Fruit fly (Drosophila melanogaster) whole organism, pupa: ENCODE results near the gene stv.

Source experiments
- CG10348 ChIP-seq: fragments of 200-800 bp; sonication (Bioruptor generic); IDR thresholded peaks from 2 replicates; pipeline ENCODE4 v1.3.6; 2022; ENCODE audit warnings: missing biosample characterization, missing genetic modification characterization
- CG12605 ChIP-seq: fragments of 200-800 bp; sonication (Bioruptor generic); IDR thresholded peaks from 2 replicates; pipeline ENCODE4 v1.3.6; 2022; ENCODE audit warnings: missing biosample characterization, missing genetic modification characterization
- CG13204 ChIP-seq: fragments of 200-800 bp; sonication (Bioruptor generic); optimal IDR thresholded peaks from 2 replicates; lab custom pipeline; 2018; ENCODE audit warnings: missing biosample characterization, mild to moderate bottlenecking, missing genetic modification characterization, moderate library complexity
- CG14655 ChIP-seq: fragments of 200-800 bp; sonication (Bioruptor generic); optimal IDR thresholded peaks from 3 replicates; lab custom pipeline; 2017; ENCODE audit warnings: mild to moderate bottlenecking, missing biosample characterization, missing genetic modification reagents, missing genetic modification characterization
- CG15710 ChIP-seq: fragments of 200-800 bp; sonication (Bioruptor generic); optimal IDR thresholded peaks from 2 replicates; lab custom pipeline; 2018; ENCODE audit warnings: missing biosample characterization, mild to moderate bottlenecking, missing genetic modification characterization, moderate library complexity
- CG17806 ChIP-seq: fragments of 200-800 bp; sonication (Bioruptor generic); optimal IDR thresholded peaks from 2 replicates; lab custom pipeline; 2018; ENCODE audit warnings: missing biosample characterization, mild to moderate bottlenecking, missing genetic modification characterization, moderate library complexity
- CG32121 ChIP-seq: fragments of 200-800 bp; sonication (Bioruptor generic); IDR thresholded peaks from 2 replicates; pipeline ENCODE4 v1.3.6; 2022; ENCODE audit warnings: missing biosample characterization, missing genetic modification characterization
- CG34367 ChIP-seq: fragments of 200-800 bp; sonication (Bioruptor generic); optimal IDR thresholded peaks from 2 replicates; lab custom pipeline; 2018; ENCODE audit warnings: missing biosample characterization, mild to moderate bottlenecking, missing genetic modification characterization
- CG4496 ChIP-seq: fragments of 200-800 bp; sonication (Bioruptor generic); IDR thresholded peaks from 3 replicates; pipeline ENCODE4 v1.3.6; 2022; ENCODE audit warnings: missing biosample characterization, missing genetic modification characterization
- CG8159 ChIP-seq: fragments of 200-800 bp; sonication (Bioruptor generic); optimal IDR thresholded peaks from 3 replicates; lab custom pipeline; 2018; ENCODE audit warnings: missing biosample characterization, mild to moderate bottlenecking, missing genetic modification characterization, moderate library complexity
- CG8301 ChIP-seq: fragments of 200-800 bp; sonication (Bioruptor generic); optimal IDR thresholded peaks from 2 replicates; lab custom pipeline; 2018; ENCODE audit warnings: missing biosample characterization, mild to moderate bottlenecking, missing genetic modification characterization
- CG9948 ChIP-seq: fragments of 200-800 bp; sonication (Bioruptor generic); optimal IDR thresholded peaks from 2 replicates; lab custom pipeline; 2018; ENCODE audit warnings: missing biosample characterization, mild to moderate bottlenecking, missing genetic modification characterization, moderate library complexity
- D1 ChIP-seq: fragments of 200-800 bp; sonication (Bioruptor generic); optimal IDR thresholded peaks from 2 replicates; lab custom pipeline; 2018; ENCODE audit warnings: missing biosample characterization, mild to moderate bottlenecking, missing genetic modification characterization, moderate library complexity
- EcR ChIP-seq: fragments of 200-800 bp; sonication (Bioruptor generic); optimal IDR thresholded peaks from 3 replicates; lab custom pipeline; 2019; ENCODE audit warnings: missing biosample characterization, missing genetic modification characterization, mild to moderate bottlenecking, moderate library complexity, missing genetic modification reagents
- Ets98B ChIP-seq: fragments of 200-800 bp; sonication (Bioruptor generic); IDR thresholded peaks from 2 replicates; pipeline ENCODE4 v1.3.6; 2022; ENCODE audit warnings: missing biosample characterization, missing genetic modification characterization
- Pif1A ChIP-seq: fragments of 200-800 bp; sonication (Bioruptor generic); optimal IDR thresholded peaks from 3 replicates; lab custom pipeline; 2016; ENCODE audit warnings: missing biosample characterization, missing genetic modification characterization
- Pif1B ChIP-seq: fragments of 200-800 bp; sonication (Bioruptor generic); optimal IDR thresholded peaks from 3 replicates; lab custom pipeline; 2016; ENCODE audit warnings: missing biosample characterization, missing genetic modification characterization
- Snoo ChIP-seq: fragments of 200-800 bp; sonication (Bioruptor generic); optimal IDR thresholded peaks from 3 replicates; lab custom pipeline; 2017; ENCODE audit warnings: missing biosample characterization, mild to moderate bottlenecking, missing genetic modification characterization, inconsistent platforms
- fd96Ca ChIP-seq: fragments of 200-800 bp; sonication (Bioruptor generic); IDR thresholded peaks from 3 replicates; pipeline ENCODE4 v1.3.6; 2022; ENCODE audit warnings: missing biosample characterization, missing genetic modification characterization
- gl ChIP-seq: fragments of 200-800 bp; sonication (Bioruptor generic); optimal IDR thresholded peaks from 2 replicates; lab custom pipeline; 2018; ENCODE audit warnings: missing biosample characterization, mild to moderate bottlenecking, missing genetic modification characterization
- rn ChIP-seq: fragments of 200-800 bp; sonication (Bioruptor generic); IDR thresholded peaks from 2 replicates; pipeline ENCODE4 v1.3.6; 2022; ENCODE audit warnings: missing biosample characterization, missing genetic modification characterization

stv gene

DNA sequence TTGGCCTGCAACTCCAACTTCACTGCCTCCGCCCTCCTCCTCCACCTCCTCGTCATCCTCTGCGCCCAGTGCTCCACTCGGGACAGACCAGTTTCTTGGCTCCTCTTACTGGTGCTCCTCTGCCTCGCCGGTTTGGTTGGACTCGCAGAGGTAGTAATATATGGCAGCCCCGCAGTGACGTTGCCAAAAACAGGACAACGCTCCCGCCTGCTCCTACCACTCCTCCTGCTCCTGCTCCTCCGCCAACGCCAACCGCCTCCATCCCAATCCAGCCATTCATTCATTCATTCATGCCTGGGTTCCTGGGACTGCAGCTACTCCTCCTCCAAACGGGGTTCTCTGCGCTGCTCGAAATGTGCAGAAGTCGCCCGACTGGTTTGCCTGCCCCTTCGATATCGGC, 22.2 kb downstream of the stv start:
- TF ChIP-seq EcR (GFP tag; lab: Kevin White, UChicago) (peak; percentile 96), D1 (tag; lab: Kevin White, UChicago) (no peak), CG8159 (no peak), CG12605 (GFP tag; lab: Robert Waterston, UW) (no peak)

DNA sequence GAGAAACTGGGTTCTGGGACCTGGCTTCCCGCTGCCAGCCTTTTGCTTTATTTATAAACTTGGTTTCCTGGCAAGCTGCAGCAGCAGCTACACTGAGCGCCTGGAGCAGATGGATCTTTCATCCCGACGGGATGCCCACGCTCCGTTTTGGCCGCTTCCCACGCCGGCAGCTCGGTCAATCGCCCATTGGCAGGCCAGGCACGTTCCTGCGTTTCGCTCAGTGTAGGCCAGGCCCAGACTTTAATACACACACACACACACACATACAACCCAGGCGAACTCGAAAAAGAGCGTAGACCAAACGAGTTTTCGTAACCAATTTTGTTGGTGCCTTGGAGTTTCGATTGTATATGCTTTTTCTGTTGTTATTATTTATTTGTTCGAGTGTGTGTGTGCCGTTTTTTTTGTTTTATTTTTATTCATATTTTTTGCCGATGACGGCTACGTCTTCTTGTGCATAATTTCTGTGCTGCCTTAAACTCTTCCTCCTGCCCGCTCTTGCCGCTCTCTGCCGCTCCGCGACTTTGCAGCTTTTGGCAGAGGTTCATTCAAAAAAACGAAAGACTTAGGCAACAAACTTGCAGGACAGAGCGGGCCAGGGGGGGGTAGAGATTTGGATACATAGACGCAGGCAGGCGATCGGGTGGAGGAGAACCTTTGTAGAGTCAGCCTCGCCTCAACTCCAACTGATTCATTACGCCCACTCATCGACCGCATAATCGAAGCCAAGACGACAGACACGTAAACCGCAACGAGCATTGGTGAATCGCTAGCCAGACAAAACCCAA, 22.8 kb downstream of the stv start:
- TF ChIP-seq CG14655 (GFP tag; lab: Kevin White, UChicago) (no peak), CG34367 (peak; percentile 73), rn (GFP tag; lab: Robert Waterston, UW) (peak; percentile 57), CG17806 (tag; lab: Kevin White, UChicago) (peak; percentile 79), CG9948 (tag; lab: Kevin White, UChicago) (peak; percentile 77), CG8159 (peak; percentile 83), CG32121 (GFP tag; lab: Robert Waterston, UW) (peak; percentile 52; the same call in 1 of the 2 replicates), gl (peak; percentile 74), fd96Ca (GFP tag; lab: Robert Waterston, UW) (peak; percentile 80), CG12605 (GFP tag; lab: Robert Waterston, UW) (peak; percentile 54; the same call in 1 of the 2 replicates), Pif1B (GFP tag; lab: Kevin White, UChicago) (no peak), CG15710 (tag; lab: Kevin White, UChicago) (peak; percentile 82), Pif1A (no peak), Snoo (peak; percentile 84), Ets98B (GFP tag; lab: Robert Waterston, UW) (peak; percentile 85), EcR (GFP tag; lab: Kevin White, UChicago) (peak; percentile 86), CG8301 (peak; percentile 71), D1 (tag; lab: Kevin White, UChicago) (no peak), CG10348 (no peak), CG4496 (GFP tag; lab: Robert Waterston, UW) (peak; percentile 88), CG13204 (GFP tag; lab: Kevin White, UChicago) (peak; percentile 86)

DNA sequence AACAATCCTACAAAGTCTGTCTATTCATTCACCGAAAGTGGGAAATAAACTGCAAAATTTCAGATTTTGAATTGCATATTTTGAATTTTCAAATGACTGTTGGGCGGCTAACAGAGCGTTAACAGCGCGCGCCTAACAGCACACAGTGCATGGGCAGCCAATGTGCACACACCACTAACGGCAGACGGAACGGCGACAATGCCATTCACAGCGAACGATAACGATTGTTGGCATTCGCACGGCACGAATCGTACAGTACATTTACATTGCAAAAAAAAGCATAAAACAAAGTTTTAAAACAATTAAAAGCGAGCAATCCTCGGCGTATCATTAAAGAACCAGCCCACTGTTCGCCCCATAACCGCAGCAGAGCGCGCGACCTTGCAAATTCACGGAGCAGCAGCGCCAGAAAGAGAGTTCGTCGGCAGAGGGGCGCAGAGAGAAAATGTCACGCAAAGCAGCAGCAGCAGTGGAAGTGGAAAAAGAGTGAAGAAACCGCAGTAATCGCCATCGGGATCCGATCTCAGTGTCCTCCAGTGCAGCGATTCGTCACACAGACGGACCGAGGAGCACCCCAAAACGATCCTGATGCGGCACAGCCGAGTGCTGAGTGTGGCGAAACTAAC, 25.3 kb downstream of the stv start, which contains the start of gene Spt20:
Spt20 (plus strand) TSS at position 224 of the 626 bp plus-strand sequence.
- no peak for TF ChIP-seq EcR (GFP tag; lab: Kevin White, UChicago)
- TF ChIP-seq CG4496 (GFP tag; lab: Robert Waterston, UW) = no peak
- no peak for TF ChIP-seq CG32121 (GFP tag; lab: Robert Waterston, UW)
- no peak for TF ChIP-seq Pif1B (GFP tag; lab: Kevin White, UChicago)
- TF ChIP-seq fd96Ca (GFP tag; lab: Robert Waterston, UW) = no peak
- TF ChIP-seq CG8301 = no peak

DNA sequence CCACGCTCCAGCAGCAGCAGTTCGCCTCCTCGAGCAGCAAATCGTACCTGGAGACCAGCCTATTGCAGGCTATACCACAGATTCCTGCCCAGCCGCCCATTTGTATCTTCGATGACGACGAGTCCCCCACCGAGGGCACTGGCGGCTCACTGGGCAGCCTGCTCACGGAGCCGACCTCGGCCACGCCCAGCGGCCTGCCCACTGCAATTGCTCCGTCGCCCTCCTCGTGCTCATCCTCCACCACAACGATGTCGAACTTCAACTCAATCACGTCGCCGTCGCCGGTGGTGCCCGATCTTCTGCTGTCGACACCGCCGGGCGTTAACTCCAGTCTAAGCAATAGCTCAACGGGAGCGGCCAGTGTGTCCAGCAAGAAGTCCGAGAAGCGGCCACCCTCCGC, 26.3 kb downstream of the stv start:
- no peak for TF ChIP-seq Ets98B (GFP tag; lab: Robert Waterston, UW)
- no peak for TF ChIP-seq CG14655 (GFP tag; lab: Kevin White, UChicago)
- TF ChIP-seq EcR (GFP tag; lab: Kevin White, UChicago) = no peak
- TF ChIP-seq CG10348 = no peak
- no peak for TF ChIP-seq fd96Ca (GFP tag; lab: Robert Waterston, UW)
- TF ChIP-seq CG32121 (GFP tag; lab: Robert Waterston, UW) = no peak
- no peak for TF ChIP-seq CG9948 (tag; lab: Kevin White, UChicago)
- no peak for TF ChIP-seq CG4496 (GFP tag; lab: Robert Waterston, UW)
- TF ChIP-seq Snoo = no peak
- TF ChIP-seq CG15710 (tag; lab: Kevin White, UChicago) = no peak
- TF ChIP-seq CG34367 = no peak
- no peak for TF ChIP-seq rn (GFP tag; lab: Robert Waterston, UW)
- TF ChIP-seq gl = no peak
- TF ChIP-seq CG8301 = no peak
- TF ChIP-seq D1 (tag; lab: Kevin White, UChicago) = no peak
- TF ChIP-seq Pif1B (GFP tag; lab: Kevin White, UChicago) = no peak
- TF ChIP-seq CG13204 (GFP tag; lab: Kevin White, UChicago) = no peak

DNA sequence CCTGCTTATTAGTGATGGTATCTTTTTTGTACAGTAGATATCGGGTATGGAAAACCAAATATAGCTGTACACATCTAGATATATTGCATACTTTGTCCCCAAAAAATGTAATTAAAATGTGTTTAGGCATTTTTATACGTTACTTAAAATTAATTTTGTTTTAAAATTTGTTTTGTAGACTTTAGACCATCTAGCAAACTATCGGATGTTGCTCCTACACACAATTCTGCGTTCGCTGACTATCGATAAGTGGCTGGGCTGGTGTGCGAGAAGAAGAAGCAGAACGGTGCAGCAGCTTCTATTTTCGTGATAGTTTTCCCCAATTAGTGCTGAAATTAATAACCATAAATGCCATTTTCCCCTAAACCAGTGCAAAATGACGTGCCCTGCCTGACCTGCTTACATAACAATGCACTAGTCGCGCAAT, 35.8 kb downstream of the stv start, which contains the start of the genes Vps36 and Liprin-beta:
Vps36 (minus strand) TSS at position 1 of the 427 bp plus-strand sequence.
Liprin-beta (plus strand) TSS at position 143 of the 427 bp plus-strand sequence.
- TF ChIP-seq CG32121 (GFP tag; lab: Robert Waterston, UW) = peak; percentile 80
- TF ChIP-seq Ets98B (GFP tag; lab: Robert Waterston, UW) = peak; percentile 67
- TF ChIP-seq CG9948 (tag; lab: Kevin White, UChicago) = peak; percentile 69
- TF ChIP-seq Pif1B (GFP tag; lab: Kevin White, UChicago) = no peak
- TF ChIP-seq CG4496 (GFP tag; lab: Robert Waterston, UW) = peak; percentile 85
- TF ChIP-seq CG17806 (tag; lab: Kevin White, UChicago) = peak; percentile 75
- no peak for TF ChIP-seq CG12605 (GFP tag; lab: Robert Waterston, UW)
- TF ChIP-seq rn (GFP tag; lab: Robert Waterston, UW) = peak; percentile 62
- no peak for TF ChIP-seq EcR (GFP tag; lab: Kevin White, UChicago)
- peak; percentile 80 for TF ChIP-seq CG15710 (tag; lab: Kevin White, UChicago)
- no peak for TF ChIP-seq gl
- TF ChIP-seq CG34367 = no peak
- no peak for TF ChIP-seq CG8301
- TF ChIP-seq D1 (tag; lab: Kevin White, UChicago) = no peak
- no peak for TF ChIP-seq Pif1A
- no peak for TF ChIP-seq CG13204 (GFP tag; lab: Kevin White, UChicago)
- TF ChIP-seq CG8159 = no peak
- peak; percentile 76 for TF ChIP-seq fd96Ca (GFP tag; lab: Robert Waterston, UW)
- TF ChIP-seq CG14655 (GFP tag; lab: Kevin White, UChicago) = no peak
- TF ChIP-seq CG10348 = peak; percentile 66; the same call in 1 of the 2 replicates
- TF ChIP-seq Snoo = no peak
